Fruit fly (Drosophila melanogaster) Kc167 (cell line): ENCODE data around the gene Lztr1.

Experiments
- Myc ChIP-seq: fragments of >200 bp; optimal IDR thresholded peaks from 2 replicates; lab custom pipeline; 2017; ENCODE audit warnings: missing external identifiers
- Sin3A ChIP-seq: fragments of >200 bp; optimal IDR thresholded peaks from 2 replicates; lab custom pipeline; 2018; ENCODE audit warnings: missing external identifiers
- h ChIP-seq: fragments of >200 bp; optimal IDR thresholded peaks from 3 replicates; lab custom pipeline; 2018; ENCODE audit warnings: missing external identifiers
- insv ChIP-seq: fragments of >200 bp; optimal IDR thresholded peaks from 3 replicates; lab custom pipeline; 2018; ENCODE audit warnings: missing external identifiers
- psq ChIP-seq: fragments of >200 bp; optimal IDR thresholded peaks from 2 replicates; lab custom pipeline; 2017; ENCODE audit warnings: missing external identifiers
- ttk ChIP-seq: sonication (Bioruptor generic); optimal IDR thresholded peaks from 2 replicates; lab custom pipeline; 2017; ENCODE audit warnings: missing external identifiers

The Lztr1 gene

dm6 chrX:935049-935900 is 7.9 kb upstream of the Lztr1 start, which contains the start of gene TRAM:
Gene TRAM (plus strand): TSS chrX:935232.
- TF ChIP-seq psq (lab: Kevin White, UChicago): no peak
- no peak for TF ChIP-seq insv (lab: Kevin White, UChicago)
- TF ChIP-seq h: no peak
- no peak for TF ChIP-seq Sin3A (lab: Kevin White, UChicago)
- no peak for TF ChIP-seq Myc (lab: Kevin White, UChicago)
- TF ChIP-seq ttk (lab: Kevin White, UChicago): no peak

dm6 chrX:933997-934396 is 6.6 kb upstream of the Lztr1 start:
- TF ChIP-seq insv (lab: Kevin White, UChicago) (no peak), h (no peak), ttk (lab: Kevin White, UChicago) (no peak), psq (lab: Kevin White, UChicago) (no peak), Sin3A (lab: Kevin White, UChicago) (no peak), Myc (lab: Kevin White, UChicago) (no peak)

- TF ChIP-seq h (no peak), ttk (lab: Kevin White, UChicago) (no peak), Myc (lab: Kevin White, UChicago) (no peak)
Observed at dm6 chrX:932859-933258, 5.5 kb upstream of the Lztr1 start.

dm6 chrX:932166-932565 is 4.8 kb upstream of the Lztr1 start, which contains the start of the genes CG32815 and CG3706:
Gene CG32815 (plus strand): TSS chrX:932466.
Gene CG3706 (minus strand): TSS chrX:932475.
- TF ChIP-seq ttk (lab: Kevin White, UChicago) (no peak), h (no peak), psq (lab: Kevin White, UChicago) (no peak), insv (lab: Kevin White, UChicago) (no peak), Sin3A (lab: Kevin White, UChicago) (no peak), Myc (lab: Kevin White, UChicago) (no peak)

dm6 chrX:930048-930800 is 2.8 kb upstream of the Lztr1 start, which contains the start of gene CG3708:
Gene CG3708 (minus strand): TSS chrX:930098.
- TF ChIP-seq ttk (lab: Kevin White, UChicago): no peak
- TF ChIP-seq psq (lab: Kevin White, UChicago): no peak
- no peak for TF ChIP-seq h
- no peak for TF ChIP-seq Sin3A (lab: Kevin White, UChicago)
- no peak for TF ChIP-seq insv (lab: Kevin White, UChicago)
- TF ChIP-seq Myc (lab: Kevin White, UChicago): no peak

- TF ChIP-seq insv (lab: Kevin White, UChicago): no peak
- TF ChIP-seq Sin3A (lab: Kevin White, UChicago): no peak
- no peak for TF ChIP-seq psq (lab: Kevin White, UChicago)
- no peak for TF ChIP-seq h
- TF ChIP-seq ttk (lab: Kevin White, UChicago): no peak
Observed at dm6 chrX:927863-928257, 478 bp upstream of the Lztr1 start, which contains the start of the genes CG43867 and MED22. Gene CG43867 (minus strand): TSS chrX:927975. Gene MED22 (plus strand): TSS chrX:928139.

- TF ChIP-seq Myc (lab: Kevin White, UChicago) (no peak), h (no peak), Sin3A (lab: Kevin White, UChicago) (no peak), ttk (lab: Kevin White, UChicago) (no peak), psq (lab: Kevin White, UChicago) (no peak), insv (lab: Kevin White, UChicago) (no peak)
Observed at dm6 chrX:921359-921758, 6.0 kb downstream of the Lztr1 start.

dm6 chrX:908763-909497 is 18.5 kb downstream of the Lztr1 start:
- TF ChIP-seq Sin3A (lab: Kevin White, UChicago) (no peak), Myc (lab: Kevin White, UChicago) (no peak), ttk (lab: Kevin White, UChicago) (no peak), psq (lab: Kevin White, UChicago) (no peak), insv (lab: Kevin White, UChicago) (no peak), h (no peak)

dm6 chrX:900725-901345 is 26.5 kb downstream of the Lztr1 start:
- TF ChIP-seq psq (lab: Kevin White, UChicago): no peak
- no peak for TF ChIP-seq Myc (lab: Kevin White, UChicago)
- no peak for TF ChIP-seq ttk (lab: Kevin White, UChicago)
- no peak for TF ChIP-seq h
- no peak for TF ChIP-seq Sin3A (lab: Kevin White, UChicago)
- no peak for TF ChIP-seq insv (lab: Kevin White, UChicago)

- TF ChIP-seq Sin3A (lab: Kevin White, UChicago) (no peak), insv (lab: Kevin White, UChicago) (no peak), Myc (lab: Kevin White, UChicago) (no peak), psq (lab: Kevin White, UChicago) (no peak), h (no peak), ttk (lab: Kevin White, UChicago) (no peak)
Observed at dm6 chrX:899407-900050, 27.9 kb downstream of the Lztr1 start.
